Fruit fly (Drosophila melanogaster) whole organism: Measurements from ENCODE around the gene Ir7b.

Source experiments
- CG8478 ChIP-seq: fragments of >200 bp; optimal IDR thresholded peaks from 2 replicates; lab custom pipeline; 2018; ENCODE audit warnings: inconsistent platforms
- EcR ChIP-seq, 2 experiments: fragments of >200 bp; optimal IDR thresholded peaks; 2 replicates each; lab custom pipeline; 2017; ENCODE audit warnings: missing biosample characterization in 2 of 2, missing genetic modification characterization in 2 of 2, missing genetic modification reagents in 2 of 2
- pan ChIP-seq: fragments of >200 bp; optimal IDR thresholded peaks from 2 replicates; lab custom pipeline; 2017
- usp ChIP-seq: fragments of >200 bp; optimal IDR thresholded peaks from 2 replicates; lab custom pipeline; 2017; ENCODE audit warnings: missing biosample characterization, missing genetic modification characterization, mixed read lengths

DNA sequence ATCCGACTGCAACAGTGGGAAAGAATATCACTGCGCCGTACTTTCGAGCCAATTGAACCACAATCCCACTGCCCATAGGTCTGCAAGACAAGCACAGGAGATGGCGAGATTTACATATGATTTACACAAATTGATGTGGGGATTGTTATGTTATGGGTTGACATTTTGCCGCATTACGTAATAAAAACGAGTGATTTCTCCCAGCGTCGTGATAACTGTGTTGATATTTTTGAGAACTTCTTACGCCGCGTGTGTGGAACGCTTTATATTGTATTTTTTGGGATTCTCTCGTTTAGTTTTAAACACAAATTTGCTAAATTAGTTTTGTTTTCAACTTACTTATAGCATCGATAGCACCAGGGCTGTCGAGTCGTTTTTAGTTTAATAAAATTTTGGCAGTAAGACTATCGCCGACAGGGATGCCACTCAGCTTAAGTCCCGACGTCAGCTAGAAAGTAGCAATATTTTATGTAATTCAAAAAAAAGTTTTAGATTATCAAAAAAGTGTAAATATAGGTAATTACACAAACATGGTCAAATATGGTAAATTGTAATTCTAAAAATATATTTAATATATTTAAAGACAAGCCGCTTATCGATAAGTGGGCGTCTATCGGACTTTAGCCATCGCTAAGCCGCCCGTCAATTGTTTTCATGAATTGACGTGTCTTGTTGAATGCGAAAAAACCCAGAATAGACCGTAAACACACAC is 26.8 kb upstream of the Ir7b start, which contains the start of the genes CG45089, ND-MNLL and p115:
- TF ChIP-seq pan (lab: Kevin White, UChicago) (no peak), usp (GFP tag; lab: Kevin White, UChicago) (no peak), EcR (GFP tag; optimal IDR thresholded peaks at IDR 0.05; lab: Kevin White, UChicago) (no peak), CG8478 (lab: Kevin White, UChicago) (no peak)
